Fruit fly (Drosophila melanogaster) whole organism, wandering third instar larva: Measurements from ENCODE around the gene fred.
A peak's percentile ranks its signal among the peaks of the same experiment; 100 is the strongest.

Experiments used
- Abd-B ChIP-seq: fragments of >200 bp; optimal IDR thresholded peaks from 2 replicates; lab custom pipeline; 2017; ENCODE audit warnings: missing biosample characterization, missing genetic modification characterization
- CG32264 ChIP-seq: fragments of 200-800 bp; sonication (Bioruptor generic); optimal IDR thresholded peaks from 2 replicates; lab custom pipeline; 2016; ENCODE audit warnings: missing biosample characterization, missing genetic modification characterization
- CG9705 ChIP-seq: fragments of 200-800 bp; sonication (Bioruptor generic); optimal IDR thresholded peaks from 2 replicates; lab custom pipeline; 2018; ENCODE audit warnings: missing biosample characterization, mild to moderate bottlenecking, missing genetic modification characterization
- CrebA ChIP-seq: fragments of 200-800 bp; sonication (Bioruptor generic); optimal IDR thresholded peaks from 2 replicates; lab custom pipeline; 2016; ENCODE audit warnings: missing biosample characterization, mild to moderate bottlenecking, missing genetic modification characterization, borderline replicate concordance
- Dfd ChIP-seq: fragments of >200 bp; optimal IDR thresholded peaks from 2 replicates; lab custom pipeline; 2017; ENCODE audit warnings: missing biosample characterization, missing genetic modification characterization
- Dif ChIP-seq: fragments of 200-275, 200-300 bp; sonication (Bioruptor generic); optimal IDR thresholded peaks from 2 replicates; lab custom pipeline; 2018; ENCODE audit warnings: missing biosample characterization, missing genetic modification characterization; ENCODE audit not compliant: partially characterized antibody
- GATAd ChIP-seq: sonication (Bioruptor generic); optimal IDR thresholded peaks from 2 replicates; lab custom pipeline; 2016; ENCODE audit warnings: missing biosample characterization, missing genetic modification characterization
- HLH106 ChIP-seq: fragments of 200-800 bp; optimal IDR thresholded peaks from 3 replicates; lab custom pipeline; 2019; ENCODE audit warnings: missing biosample characterization, mild to moderate bottlenecking, missing genetic modification characterization, moderate library complexity
- Hnf4 ChIP-seq: fragments of 200-800 bp; sonication (Bioruptor generic); optimal IDR thresholded peaks from 2 replicates; lab custom pipeline; 2016; ENCODE audit warnings: missing biosample characterization, mild to moderate bottlenecking, missing genetic modification characterization
- Hr78 ChIP-seq: fragments of >200 bp; optimal IDR thresholded peaks from 2 replicates; lab custom pipeline; 2017; ENCODE audit warnings: missing biosample characterization, missing genetic modification characterization
- Hr83 ChIP-seq: fragments of 200-300 bp; sonication (Bioruptor generic); optimal IDR thresholded peaks from 2 replicates; lab custom pipeline; 2016; ENCODE audit warnings: missing biosample characterization, mild to moderate bottlenecking, missing genetic modification characterization, moderate library complexity; ENCODE audit not compliant: poor library complexity, severe bottlenecking
- Jra ChIP-seq: sonication (Bioruptor generic); optimal IDR thresholded peaks from 2 replicates; lab custom pipeline; 2016; ENCODE audit warnings: missing biosample characterization, missing genetic modification characterization
- Mio ChIP-seq: sonication (Bioruptor generic); optimal IDR thresholded peaks from 2 replicates; lab custom pipeline; 2016; ENCODE audit warnings: missing biosample characterization, missing genetic modification characterization
- Myc ChIP-seq: fragments of >200 bp; optimal IDR thresholded peaks from 2 replicates; lab custom pipeline; 2017
- N ChIP-seq: fragments of >200 bp; optimal IDR thresholded peaks from 2 replicates; lab custom pipeline; 2018; ENCODE audit warnings: missing biosample characterization, missing external identifiers, missing genetic modification characterization
- OdsH ChIP-seq: fragments of 200-800 bp; sonication (Bioruptor generic); optimal IDR thresholded peaks from 2 replicates; lab custom pipeline; 2016; ENCODE audit warnings: missing biosample characterization, mild to moderate bottlenecking, missing genetic modification characterization
- Rel ChIP-seq, 2 experiments: fragments of 200-800 bp; sonication (Bioruptor generic) in 1 of 2; optimal IDR thresholded peaks; 2 replicates in 1 of 2; 3 replicates in 1 of 2; lab custom pipeline; 2016 to 2019; ENCODE audit warnings: mild to moderate bottlenecking in 2 of 2, missing biosample characterization in 2 of 2, missing genetic modification characterization in 2 of 2, moderate library complexity in 1 of 2
- Sp1 ChIP-seq: fragments of 200-800 bp; sonication (Bioruptor generic); optimal IDR thresholded peaks from 3 replicates; lab custom pipeline; 2019; ENCODE audit warnings: missing biosample characterization, mild to moderate bottlenecking, missing genetic modification characterization, moderate library complexity
- Vsx2 ChIP-seq: fragments of 200-300, 225-300 bp; sonication (Bioruptor generic); optimal IDR thresholded peaks from 2 replicates; lab custom pipeline; 2018; ENCODE audit warnings: missing biosample characterization, missing genetic modification characterization; ENCODE audit not compliant: partially characterized antibody
- br ChIP-seq: fragments of 200-800 bp; sonication (Bioruptor generic); optimal IDR thresholded peaks from 2 replicates; lab custom pipeline; 2016; ENCODE audit warnings: missing biosample characterization, missing genetic modification characterization
- brk ChIP-seq: fragments of 200-800 bp; sonication (Bioruptor generic); optimal IDR thresholded peaks from 2 replicates; lab custom pipeline; 2016; ENCODE audit warnings: missing biosample characterization, mild to moderate bottlenecking, missing genetic modification characterization
- dl ChIP-seq, 2 experiments: fragments of 175-275, 200-275 bp in 1 of 2; fragments of 200-275 bp in 1 of 2; sonication (Bioruptor generic); optimal IDR thresholded peaks; lab custom pipeline; 2018; ENCODE audit warnings: mild to moderate bottlenecking in 2 of 2, missing biosample characterization in 2 of 2, missing genetic modification characterization in 2 of 2, moderate library complexity in 2 of 2; ENCODE audit not compliant: partially characterized antibody in 2 of 2, insufficient read depth in 1 of 2
- dmrt93B ChIP-seq: fragments of 200-800 bp; sonication (Bioruptor generic); optimal IDR thresholded peaks from 2 replicates; lab custom pipeline; 2018; ENCODE audit warnings: missing biosample characterization, mild to moderate bottlenecking, missing genetic modification characterization
- dsf ChIP-seq: sonication (Bioruptor generic); optimal IDR thresholded peaks from 2 replicates; lab custom pipeline; 2016; ENCODE audit warnings: missing biosample characterization, missing genetic modification characterization, borderline replicate concordance
- ey ChIP-seq: fragments of 200-800 bp; sonication (Bioruptor generic); optimal IDR thresholded peaks from 2 replicates; lab custom pipeline; 2016; ENCODE audit warnings: missing biosample characterization, missing genetic modification characterization
- foxo ChIP-seq, 2 experiments: fragments of 200-800 bp; sonication (Bioruptor generic); optimal IDR thresholded peaks; 2 replicates in 1 of 2; 3 replicates in 1 of 2; lab custom pipeline; 2016 to 2017; ENCODE audit warnings: missing biosample characterization in 2 of 2, missing genetic modification characterization in 2 of 2
- fru ChIP-seq: fragments of 200-800 bp; sonication (Bioruptor generic); optimal IDR thresholded peaks from 3 replicates; lab custom pipeline; 2016; ENCODE audit warnings: missing biosample characterization, mild to moderate bottlenecking, missing genetic modification characterization
- h ChIP-seq: fragments of 200-800 bp; sonication (Bioruptor generic); optimal IDR thresholded peaks from 3 replicates; lab custom pipeline; 2016; ENCODE audit warnings: missing biosample characterization, mild to moderate bottlenecking, missing genetic modification characterization
- jim ChIP-seq: fragments of 175-275, 200-325 bp; sonication (Bioruptor generic); optimal IDR thresholded peaks from 2 replicates; lab custom pipeline; 2016; ENCODE audit warnings: missing biosample characterization, mild to moderate bottlenecking, missing genetic modification characterization
- lola ChIP-seq: fragments of >200 bp; optimal IDR thresholded peaks from 2 replicates; lab custom pipeline; 2017; ENCODE audit warnings: missing biosample characterization, missing genetic modification characterization
- pan ChIP-seq: fragments of >200 bp; optimal IDR thresholded peaks from 2 replicates; lab custom pipeline; 2017
- psq ChIP-seq: fragments of 200-800 bp; sonication (Bioruptor generic); optimal IDR thresholded peaks from 3 replicates; lab custom pipeline; 2017; ENCODE audit warnings: missing biosample characterization, mild to moderate bottlenecking, missing genetic modification characterization, moderate library complexity
- rgr ChIP-seq: fragments of 200-800 bp; sonication (Bioruptor generic); optimal IDR thresholded peaks from 3 replicates; lab custom pipeline; 2016; ENCODE audit warnings: missing biosample characterization, mild to moderate bottlenecking, missing genetic modification characterization
- sage ChIP-seq: fragments of 200-800 bp; sonication (Bioruptor generic); optimal IDR thresholded peaks from 2 replicates; lab custom pipeline; 2016; ENCODE audit warnings: missing biosample characterization, mild to moderate bottlenecking, missing genetic modification characterization
- sv ChIP-seq: fragments of 200-800 bp; sonication (Bioruptor generic); optimal IDR thresholded peaks from 3 replicates; lab custom pipeline; 2016; ENCODE audit warnings: missing biosample characterization, missing genetic modification characterization
- tai ChIP-seq: sonication (Bioruptor generic); optimal IDR thresholded peaks from 2 replicates; lab custom pipeline; 2016; ENCODE audit warnings: missing biosample characterization, missing genetic modification characterization
- usp ChIP-seq: fragments of >200 bp; optimal IDR thresholded peaks from 2 replicates; lab custom pipeline; 2017; ENCODE audit warnings: missing biosample characterization, missing genetic modification characterization
- woc ChIP-seq: sonication (Bioruptor generic); optimal IDR thresholded peaks from 2 replicates; lab custom pipeline; 2016; ENCODE audit warnings: missing biosample characterization, mild to moderate bottlenecking, missing genetic modification characterization

Gene fred

DNA sequence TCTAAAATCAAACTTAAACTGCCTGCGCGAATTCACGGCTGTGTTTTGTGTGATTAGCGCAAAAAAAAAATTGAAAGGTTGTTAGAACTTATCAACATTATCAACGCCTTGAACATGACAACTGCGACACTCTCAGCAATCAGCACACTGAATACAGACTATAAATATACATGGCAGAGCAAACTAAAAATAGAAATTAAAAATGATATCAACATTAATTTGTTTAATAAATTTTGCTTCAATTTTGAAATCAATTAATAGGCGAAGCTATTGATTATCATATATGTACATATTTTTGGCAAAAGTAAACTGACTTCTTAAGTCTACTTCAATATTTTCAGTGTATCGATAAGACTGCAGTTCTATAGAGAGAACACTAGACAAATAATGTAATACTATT lies 111.5 kb downstream of the fred start (continued):
- TF ChIP-seq HLH106 (tag; lab: Kevin White, UChicago) (peak; percentile 68), Rel (GFP tag; optimal IDR thresholded peaks at IDR 0.05; lab: Kevin White, UChicago) (no peak), Rel (tag; optimal IDR thresholded peaks at IDR 0.05; lab: Kevin White, UChicago) (no peak), h (GFP tag; lab: Kevin White, UChicago) (peak; percentile 89), Vsx2 (no peak), Hnf4 (GFP tag; lab: Kevin White, UChicago) (peak; percentile 17), ey (peak; percentile 46), brk (GFP tag; lab: Kevin White, UChicago) (no peak), Mio (GFP tag; lab: Kevin White, UChicago) (no peak)
- TF ChIP-seq, all 38 proteins: peak for 13

DNA sequence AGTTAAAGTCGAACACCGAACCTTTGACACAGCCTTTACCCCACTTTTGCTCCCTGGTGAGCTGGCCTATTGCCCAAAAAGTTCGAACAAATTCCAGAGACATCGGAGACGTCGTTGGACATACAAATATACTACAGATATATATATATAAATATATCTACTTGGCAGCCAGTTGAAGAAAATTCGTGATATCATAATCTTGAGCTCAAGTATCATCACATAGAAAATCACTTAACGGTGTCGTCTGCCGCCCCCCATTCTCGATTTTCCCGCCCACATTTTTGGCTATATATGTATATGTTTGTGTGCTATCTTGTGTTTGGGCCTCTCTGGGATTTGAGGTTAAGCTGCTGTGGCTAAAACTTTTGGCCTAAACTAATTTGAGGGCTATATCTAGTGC lies 114.5 kb downstream of the fred start:
- TF ChIP-seq sv (GFP tag; lab: Kevin White, UChicago): no peak
- TF ChIP-seq usp (GFP tag; lab: Kevin White, UChicago): no peak
- no peak for TF ChIP-seq Jra (GFP tag; lab: Kevin White, UChicago)
- no peak for TF ChIP-seq fru (GFP tag; lab: Kevin White, UChicago)
- TF ChIP-seq Rel (GFP tag; optimal IDR thresholded peaks at IDR 0.05; lab: Kevin White, UChicago): no peak
- no peak for TF ChIP-seq Rel (tag; optimal IDR thresholded peaks at IDR 0.05; lab: Kevin White, UChicago)
- TF ChIP-seq HLH106 (tag; lab: Kevin White, UChicago): no peak

DNA sequence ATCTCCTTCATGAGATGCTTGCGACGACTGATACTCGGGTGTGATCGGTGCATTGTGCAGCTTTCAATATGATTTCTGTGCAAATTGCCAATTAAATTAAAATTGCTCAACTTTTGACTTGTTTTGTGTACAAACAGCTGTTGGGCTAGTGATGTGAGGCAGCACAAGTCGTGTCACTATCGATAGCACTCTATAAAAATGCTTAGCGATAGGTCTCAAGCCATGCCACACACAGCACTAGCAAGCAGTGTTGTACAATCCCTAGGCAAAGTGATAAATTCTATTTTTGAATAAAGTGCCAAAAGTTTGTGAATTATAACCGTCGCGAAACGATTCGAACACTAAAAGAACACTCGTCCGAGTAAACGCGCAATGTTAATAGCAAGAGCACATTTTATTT lies 119.2 kb downstream of the fred start, which contains the start of gene CG31957:
Gene CG31957, minus strand, starts transcription at position 176 of the 400 bp plus-strand sequence.
- peak; percentile 36 for TF ChIP-seq Myc (lab: Kevin White, UChicago)
- TF ChIP-seq fru (GFP tag; lab: Kevin White, UChicago): no peak
- TF ChIP-seq HLH106 (tag; lab: Kevin White, UChicago): no peak
- no peak for TF ChIP-seq Dif (GFP tag; lab: Kevin White, UChicago)
- no peak for TF ChIP-seq CG9705 (GFP tag; lab: Kevin White, UChicago)
- no peak for TF ChIP-seq Vsx2
- no peak for TF ChIP-seq Abd-B (GFP tag; lab: Kevin White, UChicago)
- TF ChIP-seq N (GFP tag; lab: Kevin White, UChicago): no peak
- TF ChIP-seq rgr (GFP tag; lab: Kevin White, UChicago): peak; percentile 74
- no peak for TF ChIP-seq h (GFP tag; lab: Kevin White, UChicago)
- no peak for TF ChIP-seq Hnf4 (GFP tag; lab: Kevin White, UChicago)
- peak; percentile 65 for TF ChIP-seq OdsH (GFP tag; lab: Kevin White, UChicago)
- TF ChIP-seq foxo (GFP tag; optimal IDR thresholded peaks at IDR 0.05; lab: Kevin White, UChicago): peak; percentile 19 to 57
- no peak for TF ChIP-seq lola
- TF ChIP-seq sage (GFP tag; lab: Kevin White, UChicago): no peak
- no peak for TF ChIP-seq Hr78 (GFP tag; lab: Kevin White, UChicago)
- no peak for TF ChIP-seq jim (GFP tag; lab: Kevin White, UChicago)
- TF ChIP-seq GATAd (GFP tag; lab: Kevin White, UChicago): no peak
- TF ChIP-seq CrebA (GFP tag; lab: Kevin White, UChicago): no peak
- TF ChIP-seq dmrt93B: no peak
- no peak for TF ChIP-seq usp (GFP tag; lab: Kevin White, UChicago)
- peak; percentile 52 for TF ChIP-seq sv (GFP tag; lab: Kevin White, UChicago)
- no peak for TF ChIP-seq pan
- TF ChIP-seq ey: peak; percentile 53
- TF ChIP-seq CG32264: no peak
- no peak for TF ChIP-seq tai (GFP tag; lab: Kevin White, UChicago)
- no peak for TF ChIP-seq brk (GFP tag; lab: Kevin White, UChicago)
- peak; percentile 36 for TF ChIP-seq psq
- TF ChIP-seq Rel (GFP tag; optimal IDR thresholded peaks at IDR 0.05; lab: Kevin White, UChicago): no peak
- no peak for TF ChIP-seq Rel (tag; optimal IDR thresholded peaks at IDR 0.05; lab: Kevin White, UChicago)
- TF ChIP-seq Hr83: peak; percentile 74
- no peak for TF ChIP-seq woc (GFP tag; lab: Kevin White, UChicago)
- peak; percentile 47 for TF ChIP-seq br (GFP tag; lab: Kevin White, UChicago)
- no peak for TF ChIP-seq Jra (GFP tag; lab: Kevin White, UChicago)
- peak; percentile 73 for TF ChIP-seq dsf
- TF ChIP-seq Mio (GFP tag; lab: Kevin White, UChicago): no peak
- no peak for TF ChIP-seq Dfd (GFP tag; lab: Kevin White, UChicago)
- TF ChIP-seq dl (GFP tag; optimal IDR thresholded peaks at IDR 0.05; lab: Kevin White, UChicago; ENCODE audit: insufficient read depth in 1 of 2, partially characterized antibody in 2 of 2): no peak
- TF ChIP-seq Sp1: no peak
